Fruit fly (Drosophila melanogaster): Measurements from ENCODE around the gene Ugt37D1.

- TF ChIP-seq ttk (optimal IDR thresholded peaks at IDR 0.05) (no peak), Myc (optimal IDR thresholded peaks at IDR 0.05) (no peak), Sin3A (optimal IDR thresholded peaks at IDR 0.05) (no peak), h (optimal IDR thresholded peaks at IDR 0.05) (no peak), psq (optimal IDR thresholded peaks at IDR 0.05) (no peak)
Observed at dm6 chr2L:16796104-16796645, 2.6 kb upstream of the Ugt37D1 start, which contains the start of gene Ugt37E1.

All from Kc167 (cell line).